Worm (Caenorhabditis elegans) whole organism, L4 larva: ENCODE measurements around the gene srx-60.

Source experiments
- D1046.2 ChIP-seq: fragments of 200-800 bp; sonication (Bioruptor generic); IDR thresholded peaks from 2 replicates; pipeline ENCODE4 v1.3.6; 2022; ENCODE audit warnings: missing genetic modification characterization, missing compliant biosample characterization
- madf-9 ChIP-seq: fragments of 200-800 bp; sonication (Bioruptor generic); conservative IDR thresholded peaks from 2 replicates; pipeline ENCODE4 v1.3.6; 2022; ENCODE audit warnings: missing genetic modification reagents, missing genetic modification characterization, missing compliant biosample characterization
- mdl-1 ChIP-seq, 2 experiments: fragments of 150-350 bp in 1 of 2; sonication (generic microtip) in 1 of 2; optimal IDR thresholded peaks; 2 replicates each; lab custom pipeline; 2014 to 2017; ENCODE audit warnings: missing biosample characterization in 2 of 2, missing genetic modification characterization in 2 of 2
- nhr-111 ChIP-seq: fragments of 200-800 bp; sonication (Bioruptor generic); optimal IDR thresholded peaks from 2 replicates; lab custom pipeline; 2018; ENCODE audit warnings: mild to moderate bottlenecking, missing genetic modification characterization, missing compliant biosample characterization
- nhr-25 ChIP-seq: sonication (generic microtip); optimal IDR thresholded peaks from 2 replicates; lab custom pipeline; 2017; ENCODE audit warnings: missing genetic modification characterization, mild to moderate bottlenecking, missing compliant biosample characterization, antibody characterized with exemption, moderate library complexity, borderline replicate concordance; ENCODE audit not compliant: insufficient read depth
- zag-1 ChIP-seq: fragments of 150-350 bp; optimal IDR thresholded peaks from 2 replicates; lab custom pipeline; 2014; ENCODE audit warnings: missing biosample characterization, missing genetic modification characterization

- TF ChIP-seq madf-9 (no peak), zag-1 (tag; lab: Kevin White, UChicago) (no peak), nhr-25 (tag; lab: Kevin White, UChicago) (no peak), nhr-111 (no peak), mdl-1 (tag; optimal IDR thresholded peaks at IDR 0.05; lab: Kevin White, UChicago) (no peak), D1046.2 (GFP tag; lab: Robert Waterston, UW) (no peak)
Observed at ce11 chrV:7428880-7429279, 28.2 kb downstream of the srx-60 start, which contains the start of gene srw-69.
